Fruit fly (Drosophila melanogaster) ovary, adult (tissue): ENCODE measurements around the gene scyl.

Experiments used
- CG17801 ChIP-seq: fragments of 200-800 bp; optimal IDR thresholded peaks from 2 replicates; lab custom pipeline; 2019; ENCODE audit warnings: missing biosample characterization, mild to moderate bottlenecking, missing genetic modification characterization, moderate library complexity; ENCODE audit not compliant: partially characterized antibody

scyl gene

DNA sequence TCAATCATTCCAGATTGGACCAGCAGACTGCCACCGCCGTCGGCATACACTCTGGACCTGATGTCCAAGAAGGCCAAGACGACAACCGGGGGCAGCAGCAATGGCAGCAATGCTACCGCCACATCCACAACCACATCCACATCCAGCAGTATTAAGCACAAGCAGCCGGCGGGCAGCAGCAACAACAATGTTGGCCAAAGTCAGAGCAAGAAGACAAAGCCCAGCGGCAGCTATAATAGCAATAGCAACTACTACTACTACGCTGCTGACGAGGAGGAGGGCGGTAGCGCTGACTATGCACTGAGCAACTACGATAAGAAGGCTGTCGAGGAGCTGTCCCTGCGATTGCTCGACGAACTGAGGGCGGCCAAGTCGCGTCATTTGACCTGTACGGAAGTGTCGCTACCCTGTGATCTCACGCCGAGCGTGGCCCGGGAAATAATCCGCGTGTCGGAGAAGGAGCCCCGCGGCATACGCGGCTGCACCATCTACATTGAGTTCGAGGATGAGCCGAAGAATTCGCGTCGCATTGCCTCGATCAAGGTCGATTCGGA is 1.7 kb downstream of the scyl start:
- TF ChIP-seq CG17801 (GFP tag; lab: Kevin White, UChicago), result no peak

DNA sequence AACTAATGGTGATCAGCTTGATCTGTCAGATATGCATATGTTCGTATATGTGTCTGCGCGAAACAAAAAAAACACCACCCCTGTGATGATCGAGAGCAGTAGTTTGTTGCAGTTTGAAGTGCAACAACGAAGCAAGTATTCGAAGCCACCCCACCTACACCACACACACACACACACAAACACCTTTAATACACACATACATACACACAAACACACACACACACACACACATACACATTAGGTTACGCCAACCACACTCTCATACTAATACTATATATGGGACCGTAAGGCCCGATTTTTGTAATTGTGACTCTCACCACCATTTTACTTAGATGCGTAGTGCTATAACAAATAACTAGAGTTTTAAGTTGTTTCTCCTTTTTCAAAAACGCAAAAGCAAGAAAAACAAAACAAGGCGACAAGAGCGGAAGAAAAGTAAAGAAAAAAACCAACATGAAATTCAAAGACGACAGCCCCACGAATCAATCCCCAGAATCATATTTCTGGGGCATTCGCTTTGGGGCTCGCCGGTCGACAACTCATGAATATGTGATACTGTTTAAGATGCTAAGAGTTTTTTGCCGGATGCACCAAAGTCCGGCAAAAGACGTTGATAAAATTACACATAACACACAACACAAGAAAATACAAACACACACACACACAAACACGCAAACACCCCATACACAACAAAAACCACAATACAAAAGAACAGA is 2.5 kb downstream of the scyl start:
- TF ChIP-seq CG17801 (GFP tag; lab: Kevin White, UChicago), result no peak

DNA sequence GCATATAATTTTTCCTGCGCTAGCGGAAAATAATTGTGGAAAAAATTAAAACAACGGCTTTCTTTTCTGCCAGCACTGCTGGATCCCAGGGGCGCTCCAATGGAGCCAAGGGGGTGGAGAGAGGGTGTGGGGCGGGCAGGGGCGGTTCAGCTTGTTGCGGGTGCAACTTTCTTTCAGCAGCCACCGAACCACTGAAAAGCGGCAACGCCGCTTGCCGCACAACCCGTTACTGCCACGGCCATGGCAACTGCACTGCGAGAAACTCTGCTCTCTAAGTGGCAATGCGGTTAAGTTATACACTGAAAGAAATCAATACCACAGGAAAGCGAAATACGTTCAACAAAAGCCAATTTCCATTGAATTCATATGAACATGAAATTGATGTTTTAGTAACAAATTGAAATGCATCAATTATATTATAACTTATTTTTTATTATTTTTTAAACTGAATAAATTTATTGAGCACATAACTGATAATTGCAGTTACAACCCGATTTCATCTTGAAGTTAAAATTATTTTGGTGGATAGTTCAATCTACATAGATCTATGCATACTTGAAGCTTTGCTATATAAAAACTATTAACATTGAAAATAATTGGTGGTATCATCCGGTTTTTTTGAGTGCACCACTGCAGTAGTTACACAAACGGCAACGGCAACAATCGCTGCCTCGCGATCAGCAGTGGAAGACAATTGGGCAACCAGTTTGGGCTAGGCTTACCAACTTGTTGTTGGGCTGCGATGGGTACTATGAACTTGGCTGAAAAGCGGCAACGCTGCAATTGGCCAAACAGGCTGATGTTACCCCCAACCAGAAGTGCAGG is 4.3 kb downstream of the scyl start:
- peak; percentile 42 for TF ChIP-seq CG17801 (GFP tag; lab: Kevin White, UChicago)

DNA sequence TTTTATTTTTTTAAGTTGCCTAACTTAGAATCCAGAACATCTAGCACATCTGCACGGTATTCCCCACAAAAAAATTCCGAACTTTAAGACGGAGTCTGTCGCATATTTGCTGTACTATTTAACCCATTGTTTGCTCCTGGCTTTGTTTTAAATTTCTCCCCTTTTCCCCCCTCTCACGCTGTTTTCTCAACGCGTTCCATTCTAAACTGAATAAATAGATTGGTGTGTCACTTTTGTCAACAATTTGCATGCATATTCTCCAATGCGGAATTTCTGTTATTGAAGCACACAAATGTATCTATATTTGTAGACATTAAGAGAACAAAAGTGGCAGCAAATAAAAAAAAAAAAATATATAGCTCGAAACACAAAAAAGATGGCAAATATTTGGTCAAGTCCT is 6.3 kb downstream of the scyl start:
- no peak for TF ChIP-seq CG17801 (GFP tag; lab: Kevin White, UChicago)

DNA sequence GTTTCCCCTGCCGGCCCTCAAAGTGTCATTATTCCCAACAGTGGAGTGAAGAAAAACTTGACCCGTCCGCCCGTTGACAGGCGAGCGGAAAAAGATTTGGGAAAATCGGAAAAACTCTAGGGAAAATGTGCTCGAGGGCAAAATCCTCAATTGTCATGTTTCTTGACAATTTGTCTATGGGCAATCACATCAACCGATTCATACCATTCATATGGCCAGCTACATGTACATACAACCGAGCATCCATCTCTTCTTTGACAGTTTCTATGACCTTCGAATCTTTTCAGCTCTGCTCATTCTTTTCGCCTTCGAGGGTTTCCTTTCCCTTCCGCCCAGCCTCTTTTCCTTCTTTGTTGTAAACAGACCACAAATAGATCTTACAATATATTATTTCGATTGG is 7.7 kb downstream of the scyl start:
- no peak for TF ChIP-seq CG17801 (GFP tag; lab: Kevin White, UChicago)

DNA sequence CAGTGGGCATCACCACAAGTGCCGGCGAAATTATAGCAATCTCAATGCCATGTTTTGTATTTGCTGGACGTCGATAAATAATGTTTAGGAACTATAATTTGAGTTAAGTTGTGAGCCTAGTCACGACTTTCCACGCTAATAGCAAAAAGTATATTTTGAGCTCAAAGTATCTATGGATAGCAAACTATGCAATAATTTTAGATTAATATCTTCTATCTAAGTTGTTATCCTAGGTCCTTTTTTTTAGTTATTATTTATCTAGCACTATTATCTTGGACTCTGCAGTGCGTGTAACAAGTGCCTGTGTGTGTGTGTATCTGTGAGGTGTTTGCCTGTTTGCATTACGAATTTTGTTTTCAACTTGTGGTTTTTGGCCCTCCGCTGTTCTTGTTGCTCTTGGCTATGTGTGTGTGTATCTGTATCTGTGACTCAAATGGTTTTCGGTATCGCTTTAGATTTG is 8.2 kb downstream of the scyl start:
- TF ChIP-seq CG17801 (GFP tag; lab: Kevin White, UChicago), result no peak

DNA sequence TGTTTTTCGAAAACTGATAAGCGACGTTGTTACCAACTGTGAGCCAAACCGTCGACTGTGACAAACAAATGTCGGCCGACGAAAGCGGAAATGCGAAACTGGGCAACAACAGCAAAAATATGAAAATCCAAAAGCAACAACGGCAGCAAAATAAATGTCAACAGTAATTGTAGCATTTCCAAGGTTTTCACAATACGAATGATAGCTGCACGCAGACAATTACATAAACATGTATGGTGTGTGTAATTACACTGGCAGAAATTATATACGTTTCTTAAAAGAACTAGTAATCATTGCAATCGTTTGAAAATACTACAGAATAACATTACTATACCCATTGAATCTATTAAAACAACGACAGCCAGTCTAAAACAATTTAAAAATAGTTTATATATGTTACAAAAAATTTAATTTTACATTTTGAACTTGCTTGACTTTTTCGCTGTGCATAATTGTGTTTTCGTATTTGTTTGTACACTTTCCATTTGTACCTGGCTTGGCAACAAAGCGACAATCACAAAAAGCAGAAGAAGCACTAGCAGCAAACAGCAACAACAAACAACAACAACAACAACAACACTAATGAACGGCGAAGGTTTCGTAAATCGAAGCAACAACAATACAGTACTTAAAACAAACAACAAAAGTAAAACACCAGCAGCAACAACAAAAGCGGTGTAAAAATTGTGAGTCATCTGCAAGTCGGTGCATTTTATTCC is 8.8 kb downstream of the scyl start:
- TF ChIP-seq CG17801 (GFP tag; lab: Kevin White, UChicago), result peak; percentile 90

DNA sequence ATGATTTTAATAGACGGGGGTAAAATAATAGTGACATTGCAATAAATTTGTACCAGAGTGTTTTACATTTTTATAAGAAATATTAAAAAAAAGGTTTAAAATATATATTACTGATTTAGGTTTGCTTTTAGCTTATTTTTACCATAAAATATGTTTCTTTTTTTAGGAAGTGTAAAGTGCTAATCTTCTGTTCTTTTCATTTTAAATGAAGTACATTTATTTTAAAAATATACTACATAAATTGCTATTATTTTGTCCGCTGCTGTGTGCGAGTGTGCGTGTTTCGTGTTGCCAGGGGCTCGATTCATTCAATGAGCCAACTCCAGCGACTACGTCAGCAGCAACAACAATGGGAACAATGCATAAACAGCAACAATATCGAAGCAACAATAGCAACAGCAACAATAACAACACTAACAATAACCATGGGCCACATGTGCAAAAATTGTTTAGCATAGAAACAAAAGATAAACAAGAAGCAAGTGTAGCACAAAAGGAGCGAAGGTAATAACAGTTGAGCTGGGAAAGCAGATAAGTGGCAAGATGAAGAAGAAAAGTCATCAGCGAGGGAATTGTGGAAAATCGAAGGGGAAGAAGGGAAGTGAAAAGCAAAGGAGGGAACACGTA is 9.5 kb downstream of the scyl start:
- peak; percentile 97 for TF ChIP-seq CG17801 (GFP tag; lab: Kevin White, UChicago)

DNA sequence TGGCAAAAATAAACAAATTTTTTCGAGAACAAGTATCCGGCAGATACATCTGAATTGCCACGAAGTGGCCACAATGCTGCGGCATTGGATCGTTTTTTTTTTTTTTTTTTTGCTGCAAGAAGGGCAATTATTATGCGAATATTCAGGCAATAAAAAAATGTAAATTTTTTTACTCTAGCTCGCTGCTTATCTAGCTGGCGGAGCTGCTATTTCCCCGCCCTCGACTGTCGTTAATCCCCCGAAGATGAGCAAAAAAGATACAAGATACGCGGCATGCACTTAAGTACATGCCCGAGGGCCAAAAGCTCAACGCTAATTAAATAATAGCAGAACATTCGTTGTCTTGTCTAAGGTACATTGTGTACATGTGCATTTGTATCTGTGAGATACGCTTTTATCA is 10.1 kb downstream of the scyl start:
- TF ChIP-seq CG17801 (GFP tag; lab: Kevin White, UChicago), result no peak

DNA sequence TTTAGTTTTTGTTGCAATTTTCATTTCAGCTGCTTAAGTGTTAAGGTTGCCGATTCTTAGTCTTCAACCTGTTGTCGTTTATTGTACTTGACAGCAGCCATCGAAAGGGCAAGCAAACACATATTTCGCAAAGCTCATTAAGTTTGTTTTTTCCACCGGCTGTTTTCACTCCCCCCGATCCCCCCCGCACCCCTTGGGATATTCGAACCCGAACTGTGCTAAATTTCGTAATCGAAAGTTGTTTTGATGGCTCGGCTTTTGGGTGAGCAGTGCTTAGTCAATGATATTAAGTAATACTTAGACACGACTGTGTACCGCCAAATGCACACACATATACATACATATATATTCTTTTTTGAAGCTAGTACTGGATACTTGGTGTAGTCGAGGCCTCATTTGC is 11.9 kb downstream of the scyl start:
- TF ChIP-seq CG17801 (GFP tag; lab: Kevin White, UChicago), result peak; percentile 45

DNA sequence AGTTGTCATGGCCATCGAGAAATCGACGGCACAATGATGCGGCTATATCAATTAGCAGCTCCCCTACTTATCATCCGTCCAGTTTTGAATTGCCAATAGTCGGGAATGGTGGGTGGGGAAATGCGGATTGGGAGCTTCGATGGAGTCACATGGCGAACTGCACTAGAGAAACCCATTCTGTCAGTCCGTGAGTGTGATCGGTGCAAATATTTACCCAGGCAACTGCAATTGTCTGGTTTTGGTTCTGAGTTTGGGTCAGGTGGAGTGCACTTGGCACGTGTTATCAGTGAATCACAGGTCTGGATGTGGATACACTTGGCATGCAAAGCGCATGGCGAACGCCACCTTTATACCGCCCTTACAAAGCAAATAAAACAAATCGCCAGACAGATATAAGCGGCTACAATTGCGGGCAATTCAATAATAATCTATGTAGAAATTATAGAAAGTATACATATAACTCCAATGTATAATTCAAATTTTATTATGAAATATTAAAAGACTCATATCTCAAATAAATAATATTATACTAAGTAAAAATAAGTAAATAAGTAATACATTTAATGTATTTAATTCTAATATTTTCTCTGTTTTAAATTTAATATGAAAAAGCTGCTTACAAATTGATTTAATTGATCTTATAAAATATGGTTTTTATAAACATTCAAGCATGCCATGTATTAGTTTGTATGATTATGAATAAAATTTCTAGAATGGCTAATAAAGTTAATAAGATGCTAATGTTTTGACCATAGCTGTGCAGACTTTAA is 20.3 kb downstream of the scyl start:
- peak; percentile 42 for TF ChIP-seq CG17801 (GFP tag; lab: Kevin White, UChicago)

DNA sequence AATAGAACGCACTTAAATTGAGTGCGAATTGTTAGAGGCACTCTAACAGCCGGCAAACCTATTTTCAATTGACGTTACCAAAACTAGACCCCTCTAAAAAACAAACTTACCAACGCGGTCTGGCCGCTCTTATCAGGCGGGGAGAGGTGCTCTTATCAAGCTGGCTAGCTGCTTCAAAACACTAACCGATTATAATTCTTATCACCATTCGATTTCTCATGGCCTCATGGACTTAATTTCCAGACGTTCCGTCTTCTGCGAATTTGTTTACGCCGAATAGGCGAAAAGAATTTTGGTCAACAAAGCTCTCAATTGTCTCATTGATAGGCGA is 20.9 kb downstream of the scyl start:
- TF ChIP-seq CG17801 (GFP tag; lab: Kevin White, UChicago), result no peak

DNA sequence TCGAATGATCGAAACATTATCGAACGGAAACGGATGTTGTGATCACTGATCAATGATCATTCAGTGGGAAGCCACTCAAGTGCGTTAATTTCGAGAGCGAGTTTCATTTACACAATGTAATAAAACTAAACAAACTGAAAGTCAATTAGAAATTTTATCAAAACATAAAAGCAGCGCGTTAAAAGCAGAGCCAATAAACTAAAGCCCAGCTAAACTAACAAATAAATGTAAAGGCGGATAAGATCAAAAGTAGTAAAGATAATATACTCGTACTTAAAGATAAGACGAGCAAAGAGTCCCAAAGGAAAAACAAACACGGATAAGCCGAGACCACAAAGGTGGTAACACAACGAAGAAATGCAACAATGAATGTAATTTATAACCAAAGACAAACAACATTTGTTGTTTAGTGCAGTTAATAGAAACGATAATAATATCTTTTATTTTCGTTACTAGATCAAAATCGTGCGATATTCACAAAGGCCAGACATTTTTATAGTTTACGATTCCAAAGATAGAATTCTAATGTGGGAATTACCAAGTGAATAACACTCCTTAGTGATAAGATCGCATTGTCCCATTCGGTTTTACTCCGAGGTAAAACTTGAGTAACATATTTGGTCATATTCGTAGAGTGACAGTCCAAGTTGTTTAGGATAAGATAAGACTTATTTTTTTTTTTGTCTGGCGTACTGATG is 21.5 kb downstream of the scyl start:
- TF ChIP-seq CG17801 (GFP tag; lab: Kevin White, UChicago), result no peak
